Worm (Caenorhabditis elegans) whole organism, young adult: ENCODE data around the gene C36A4.10.

ENCODE experiments used
- B0035.1 ChIP-seq: sonication (generic microtip); optimal IDR thresholded peaks from 2 replicates; lab custom pipeline; 2016; ENCODE audit warnings: missing genetic modification characterization, mild to moderate bottlenecking, missing compliant biosample characterization, missing genotype, missing genetic modification reagents
- B0261.1 ChIP-seq: sonication (generic microtip); optimal IDR thresholded peaks from 2 replicates; lab custom pipeline; 2016; ENCODE audit warnings: mild to moderate bottlenecking, missing genetic modification characterization, moderate library complexity, missing compliant biosample characterization
- C06A6.2 ChIP-seq: fragments of 200-800 bp; sonication (Bioruptor generic); conservative IDR thresholded peaks from 2 replicates; pipeline ENCODE4 v1.3.6; 2022; ENCODE audit warnings: missing genetic modification characterization, missing compliant biosample characterization
- C17E4.6 ChIP-seq: fragments of 200-800 bp; sonication (Bioruptor generic); IDR thresholded peaks from 2 replicates; pipeline ENCODE4 v1.3.6; 2022; ENCODE audit warnings: missing genetic modification reagents, missing genetic modification characterization, missing compliant biosample characterization
- D2030.7 ChIP-seq: fragments of 200-800 bp; sonication (Bioruptor generic); IDR thresholded peaks from 2 replicates; pipeline ENCODE4 v1.3.6; 2022; ENCODE audit warnings: missing genetic modification reagents, missing genetic modification characterization, missing compliant biosample characterization
- F37B4.10 ChIP-seq: fragments of 200-800 bp; sonication (Bioruptor generic); IDR thresholded peaks from 2 replicates; pipeline ENCODE4 v1.3.6; 2022; ENCODE audit warnings: missing genetic modification characterization, missing compliant biosample characterization
- F57A8.1 ChIP-seq: fragments of 200-800 bp; sonication (Bioruptor generic); optimal IDR thresholded peaks from 2 replicates; lab custom pipeline; 2018; ENCODE audit warnings: mild to moderate bottlenecking, missing genetic modification characterization, moderate library complexity, missing compliant biosample characterization
- F57C9.4 ChIP-seq: sonication (generic microtip); optimal IDR thresholded peaks from 2 replicates; lab custom pipeline; 2017; ENCODE audit warnings: mild to moderate bottlenecking, missing genetic modification characterization, missing compliant biosample characterization
- Y67H2A.10 ChIP-seq: fragments of 200-800 bp; sonication (Bioruptor generic); conservative IDR thresholded peaks from 2 replicates; pipeline ENCODE4 v1.3.6; 2022; ENCODE audit warnings: missing genetic modification reagents, missing genetic modification characterization, missing compliant biosample characterization
- ZK185.1 ChIP-seq: sonication (generic microtip); optimal IDR thresholded peaks from 2 replicates; lab custom pipeline; 2016; ENCODE audit warnings: mild to moderate bottlenecking, missing genetic modification characterization, missing compliant biosample characterization; ENCODE audit not compliant: poor library complexity, severe bottlenecking
- ama-1 ChIP-seq, 3 experiments: fragments of 150-350 bp in 1 of 3; sonication (generic microtip) in 2 of 3; optimal IDR thresholded peaks; 2 replicates each; lab custom pipeline; 2014 to 2018; ENCODE audit warnings: missing biosample characterization in 2 of 3, missing genetic modification characterization in 2 of 3, missing genetic modification reagents in 2 of 3
- aptf-2 ChIP-seq: fragments of 200-800 bp; sonication (Bioruptor generic); conservative IDR thresholded peaks from 2 replicates; pipeline ENCODE4 v1.3.6; 2022; ENCODE audit warnings: missing genetic modification reagents, missing genetic modification characterization, missing compliant biosample characterization
- atf-7 ChIP-seq: sonication (generic microtip); optimal IDR thresholded peaks from 2 replicates; lab custom pipeline; 2017; ENCODE audit warnings: mild to moderate bottlenecking, missing genetic modification characterization, missing compliant biosample characterization
- ceh-27 ChIP-seq: fragments of 200-800 bp; sonication (Bioruptor generic); optimal IDR thresholded peaks from 2 replicates; lab custom pipeline; 2018; ENCODE audit warnings: mild to moderate bottlenecking, missing genetic modification characterization, moderate library complexity, missing compliant biosample characterization
- ceh-91 ChIP-seq: fragments of 200-800 bp; sonication (Bioruptor generic); IDR thresholded peaks from 2 replicates; pipeline ENCODE4 v1.3.6; 2022; ENCODE audit warnings: missing genetic modification reagents, missing genetic modification characterization, missing compliant biosample characterization
- chd-7 ChIP-seq: sonication (generic microtip); optimal IDR thresholded peaks from 2 replicates; lab custom pipeline; 2016; ENCODE audit warnings: mild to moderate bottlenecking, missing genetic modification characterization, moderate library complexity, missing compliant biosample characterization
- dpff-1 ChIP-seq: sonication (generic microtip); optimal IDR thresholded peaks from 2 replicates; lab custom pipeline; 2017; ENCODE audit warnings: mild to moderate bottlenecking, missing genetic modification characterization, missing compliant biosample characterization
- efl-1 ChIP-seq: fragments of 150-350 bp; optimal IDR thresholded peaks from 2 replicates; lab custom pipeline; 2014; ENCODE audit warnings: missing biosample characterization, missing genetic modification reagents, missing genetic modification characterization
- ekl-4 ChIP-seq: fragments of 200-800 bp; sonication (Bioruptor generic); IDR thresholded peaks from 2 replicates; pipeline ENCODE4 v1.3.6; 2022; ENCODE audit warnings: missing genetic modification reagents, missing genetic modification characterization, missing compliant biosample characterization
- let-526 ChIP-seq: fragments of 200-800 bp; sonication (Bioruptor generic); IDR thresholded peaks from 2 replicates; pipeline ENCODE4 v1.3.6; 2022; ENCODE audit warnings: missing genetic modification reagents, missing genetic modification characterization, missing compliant biosample characterization
- lin-35 ChIP-seq, 3 experiments: fragments of 150-350 bp in 2 of 3; sonication (generic microtip) in 1 of 3; optimal IDR thresholded peaks; 2 replicates each; lab custom pipeline; 2014 to 2018; ENCODE audit warnings: missing biosample characterization in 3 of 3, missing genetic modification characterization in 3 of 3, missing genetic modification reagents in 3 of 3
- madf-3 ChIP-seq: fragments of 200-800 bp; sonication (Bioruptor generic); IDR thresholded peaks from 2 replicates; pipeline ENCODE4 v1.3.6; 2022; ENCODE audit warnings: missing genetic modification reagents, missing genetic modification characterization, missing compliant biosample characterization
- mcd-1 ChIP-seq: fragments of 200-800 bp; sonication (Bioruptor generic); IDR thresholded peaks from 2 replicates; pipeline ENCODE4 v1.3.6; 2022; ENCODE audit warnings: missing genetic modification reagents, missing genetic modification characterization, missing compliant biosample characterization
- mes-4 ChIP-seq: sonication (generic microtip); optimal IDR thresholded peaks from 2 replicates; lab custom pipeline; 2016; ENCODE audit warnings: missing genotype, missing genetic modification characterization, missing compliant biosample characterization
- mxl-1 ChIP-seq: sonication (generic microtip); optimal IDR thresholded peaks from 2 replicates; lab custom pipeline; 2016; ENCODE audit warnings: missing genetic modification characterization, missing compliant biosample characterization
- nfya-1 ChIP-seq: sonication (generic microtip); optimal IDR thresholded peaks from 2 replicates; lab custom pipeline; 2017; ENCODE audit warnings: antibody characterized with exemption, missing compliant biosample characterization, missing genetic modification characterization, borderline replicate concordance; ENCODE audit not compliant: insufficient read depth
- nhr-179 ChIP-seq: sonication (generic microtip); optimal IDR thresholded peaks from 2 replicates; lab custom pipeline; 2016; ENCODE audit warnings: mild to moderate bottlenecking, missing genetic modification characterization, missing compliant biosample characterization
- nhr-27 ChIP-seq: fragments of 200-800 bp; sonication (Bioruptor generic); optimal IDR thresholded peaks from 2 replicates; lab custom pipeline; 2018; ENCODE audit warnings: mild to moderate bottlenecking, missing genetic modification characterization, moderate library complexity, missing compliant biosample characterization
- nhr-90 ChIP-seq: sonication (generic microtip); optimal IDR thresholded peaks from 2 replicates; lab custom pipeline; 2016; ENCODE audit warnings: missing genotype, mild to moderate bottlenecking, missing genetic modification characterization, missing compliant biosample characterization
- pha-4 ChIP-seq: fragments of 150-350 bp; sonication (generic microtip); optimal IDR thresholded peaks from 2 replicates; lab custom pipeline; 2014; ENCODE audit warnings: missing biosample characterization, missing genetic modification reagents, missing genetic modification characterization
- rpc-1 ChIP-seq, 2 experiments: fragments of 150-350 bp in 1 of 2; sonication (generic microtip) in 1 of 2; optimal IDR thresholded peaks; 2 replicates each; lab custom pipeline; 2014 to 2018; ENCODE audit warnings: missing biosample characterization in 1 of 2, missing genetic modification characterization in 1 of 2, missing genetic modification reagents in 1 of 2, missing genotype in 1 of 2
- sea-2 ChIP-seq: fragments of 200-800 bp; sonication (Bioruptor generic); IDR thresholded peaks from 2 replicates; pipeline ENCODE4 v1.3.6; 2022; ENCODE audit warnings: missing genetic modification characterization, missing compliant biosample characterization
- snpc-4 ChIP-seq, 5 experiments: fragments of 150-350 bp in 1 of 5; sonication (generic microtip) in 4 of 5; optimal IDR thresholded peaks; 2 replicates each; lab custom pipeline; 2014 to 2018; ENCODE audit warnings: missing genetic modification characterization in 5 of 5, missing biosample characterization in 3 of 5, antibody characterized with exemption in 2 of 5, mild to moderate bottlenecking in 2 of 5, missing compliant biosample characterization in 2 of 5, missing genotype in 2 of 5, moderate library complexity in 2 of 5, missing genetic modification reagents in 1 of 5
- zfh-2 ChIP-seq: fragments of 200-800 bp; sonication (Bioruptor generic); conservative IDR thresholded peaks from 2 replicates; pipeline ENCODE4 v1.3.6; 2022; ENCODE audit warnings: missing genetic modification reagents, missing genetic modification characterization, missing compliant biosample characterization
- ztf-18 ChIP-seq: sonication (generic microtip); optimal IDR thresholded peaks from 2 replicates; lab custom pipeline; 2016; ENCODE audit warnings: missing genotype, mild to moderate bottlenecking, missing genetic modification characterization, missing compliant biosample characterization
- ztf-22 ChIP-seq: fragments of 200-800 bp; sonication (Bioruptor generic); optimal IDR thresholded peaks from 2 replicates; lab custom pipeline; 2018; ENCODE audit warnings: mild to moderate bottlenecking, missing genetic modification characterization, moderate library complexity, missing compliant biosample characterization
- ztf-26 ChIP-seq: sonication (generic microtip); optimal IDR thresholded peaks from 2 replicates; lab custom pipeline; 2017; ENCODE audit warnings: missing genetic modification characterization, missing compliant biosample characterization
- ztf-6 ChIP-seq: fragments of 200-800 bp; sonication (Bioruptor generic); IDR thresholded peaks from 2 replicates; pipeline ENCODE4 v1.3.6; 2022; ENCODE audit warnings: missing genetic modification reagents, missing genetic modification characterization, missing compliant biosample characterization

The C36A4.10 gene

DNA sequence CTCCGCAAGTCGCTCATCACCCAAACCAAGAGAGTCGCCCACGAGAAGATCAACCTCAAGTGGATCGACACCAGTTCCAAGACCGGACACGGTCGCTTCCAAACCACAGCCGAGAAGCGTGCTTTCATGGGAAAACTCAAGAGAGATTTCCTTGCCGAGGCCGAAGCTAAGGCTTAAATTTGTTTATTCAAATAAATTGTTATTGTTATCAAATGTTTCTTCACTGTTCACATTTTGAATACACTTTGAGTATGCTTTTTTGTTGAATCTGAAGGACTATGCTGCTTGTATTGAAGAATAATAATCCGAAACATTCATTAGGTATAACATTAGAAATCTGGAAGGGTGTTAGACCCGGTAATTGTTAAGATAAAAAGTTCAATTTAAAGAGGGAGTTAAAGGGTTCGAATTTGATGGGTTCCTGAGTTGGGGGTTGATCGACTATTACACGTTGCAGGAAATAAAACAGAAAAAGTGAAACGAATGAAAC is 38.1 kb upstream of the C36A4.10 start (continued):
- TF ChIP-seq nhr-90 (tag; lab: Kevin White, UChicago) = peak; percentile 59
- peak; percentile 88 for TF ChIP-seq ekl-4 (GFP tag; lab: Robert Waterston, UW)
- TF ChIP-seq B0035.1 (tag; lab: Kevin White, UChicago) = peak; percentile 54
- peak; percentile 62 for TF ChIP-seq ztf-26 (tag; lab: Kevin White, UChicago)
- TF ChIP-seq ztf-22 (GFP tag; lab: Kevin White, UChicago) = no peak
- TF ChIP-seq C17E4.6 (GFP tag; lab: Robert Waterston, UW) = peak; percentile 63; the same call in 1 of the 2 replicates
- peak; percentile 42 for TF ChIP-seq nhr-179 (tag; lab: Kevin White, UChicago)
- peak; percentile 89 for TF ChIP-seq madf-3 (GFP tag; lab: Robert Waterston, UW)
- peak; percentile 59; the same call in 1 of the 2 replicates for TF ChIP-seq D2030.7
- TF ChIP-seq mxl-1 (tag; lab: Kevin White, UChicago) = peak; percentile 72
- TF ChIP-seq let-526 (GFP tag; lab: Robert Waterston, UW) = no peak
- peak; percentile 12 for TF ChIP-seq dpff-1
- TF ChIP-seq zfh-2 = peak; percentile 67
- TF ChIP-seq ZK185.1 = peak; percentile 51
- TF ChIP-seq snpc-4 (GFP tag; optimal IDR thresholded peaks at IDR 0.05; lab: Kevin White, UChicago) = peak; percentile 8
- TF ChIP-seq snpc-4 (tag; optimal IDR thresholded peaks at IDR 0.05; lab: Kevin White, UChicago) = peak in 3 of 4 experiments; percentile 33 to 63 (median 52)
- no peak for TF ChIP-seq aptf-2
- peak; percentile 41 for TF ChIP-seq ceh-27
- TF ChIP-seq B0261.1 = peak; percentile 18
- no peak for TF ChIP-seq F57A8.1
- peak in 1 of 3 experiments; percentile 57 for TF ChIP-seq lin-35 (GFP tag; optimal IDR thresholded peaks at IDR 0.05; lab: Kevin White, UChicago)
- peak; percentile 62 for TF ChIP-seq mes-4
- peak; percentile 59 for TF ChIP-seq ztf-18 (tag; lab: Kevin White, UChicago)
- no peak for TF ChIP-seq ztf-6
- no peak for TF ChIP-seq nfya-1 (tag; lab: Kevin White, UChicago)
- peak; percentile 18; the same call in 1 of the 2 replicates for TF ChIP-seq ceh-91 (GFP tag; lab: Robert Waterston, UW)
- TF ChIP-seq rpc-1 (optimal IDR thresholded peaks at IDR 0.05; lab: Kevin White, UChicago) = no peak
- peak; percentile 21 for TF ChIP-seq rpc-1 (tag; optimal IDR thresholded peaks at IDR 0.05; lab: Kevin White, UChicago)
- no peak for TF ChIP-seq Y67H2A.10
- TF ChIP-seq C06A6.2 (GFP tag; lab: Robert Waterston, UW) = no peak
- no peak for TF ChIP-seq sea-2 (GFP tag; lab: Robert Waterston, UW)
- peak; percentile 72 for TF ChIP-seq chd-7 (tag; lab: Kevin White, UChicago)
- TF ChIP-seq F57C9.4 = peak; percentile 90
- no peak for TF ChIP-seq pha-4 (tag; lab: Kevin White, UChicago)
- peak; percentile 60; the same call in 1 of the 2 replicates for TF ChIP-seq mcd-1 (GFP tag; lab: Robert Waterston, UW)
- peak; percentile 34 for TF ChIP-seq efl-1 (GFP tag; lab: Kevin White, UChicago)
- peak; percentile 82 for TF ChIP-seq atf-7 (tag; lab: Kevin White, UChicago)
- no peak for TF ChIP-seq F37B4.10
- TF ChIP-seq nhr-27 = peak; percentile 91
- no peak for TF ChIP-seq ama-1 (optimal IDR thresholded peaks at IDR 0.05; lab: Kevin White, UChicago)
- TF ChIP-seq ama-1 (GFP tag; optimal IDR thresholded peaks at IDR 0.05; lab: Kevin White, UChicago) = peak in 1 of 2 experiments; percentile 96
- TF ChIP-seq, all 124 proteins: peak for 85
